Fruit fly (Drosophila melanogaster): ENCODE measurements around the gene arx.

Gene arx

dm6 chr3L:18869035-18869826 is 32.1 kb downstream of the arx start, which contains the start of gene Grx1:
TSS of gene Grx1 (plus strand) at chr3L:18869230.
- no peak for TF ChIP-seq Sin3A (optimal IDR thresholded peaks at IDR 0.05)
- TF ChIP-seq insv (optimal IDR thresholded peaks at IDR 0.05), result no peak
- no peak for TF ChIP-seq psq (optimal IDR thresholded peaks at IDR 0.05)
- no peak for TF ChIP-seq ttk (optimal IDR thresholded peaks at IDR 0.05)
- no peak for TF ChIP-seq Myc (optimal IDR thresholded peaks at IDR 0.05)
- TF ChIP-seq h (optimal IDR thresholded peaks at IDR 0.05), result no peak

- TF ChIP-seq Myc (optimal IDR thresholded peaks at IDR 0.05), result no peak
- no peak for TF ChIP-seq insv (optimal IDR thresholded peaks at IDR 0.05)
- no peak for TF ChIP-seq Sin3A (optimal IDR thresholded peaks at IDR 0.05)
- no peak for TF ChIP-seq psq (optimal IDR thresholded peaks at IDR 0.05)
Measured at dm6 chr3L:18867521-18867920, 33.8 kb downstream of the arx start, which contains the start of gene Dysb. TSS of gene Dysb (plus strand) at chr3L:18867771.

dm6 chr3L:18865447-18866367 is 35.6 kb downstream of the arx start, which contains the start of gene CG14074:
TSS of gene CG14074 (plus strand) at chr3L:18866225.
- no peak for TF ChIP-seq Sin3A (optimal IDR thresholded peaks at IDR 0.05)
- no peak for TF ChIP-seq insv (optimal IDR thresholded peaks at IDR 0.05)
- no peak for TF ChIP-seq Myc (optimal IDR thresholded peaks at IDR 0.05)
- TF ChIP-seq h (optimal IDR thresholded peaks at IDR 0.05), result no peak
- no peak for TF ChIP-seq ttk (optimal IDR thresholded peaks at IDR 0.05)
- TF ChIP-seq psq (optimal IDR thresholded peaks at IDR 0.05), result no peak

- no peak for TF ChIP-seq ttk (optimal IDR thresholded peaks at IDR 0.05)
- no peak for TF ChIP-seq Sin3A (optimal IDR thresholded peaks at IDR 0.05)
- TF ChIP-seq h (optimal IDR thresholded peaks at IDR 0.05), result no peak
- TF ChIP-seq psq (optimal IDR thresholded peaks at IDR 0.05), result no peak
- no peak for TF ChIP-seq insv (optimal IDR thresholded peaks at IDR 0.05)
- no peak for TF ChIP-seq Myc (optimal IDR thresholded peaks at IDR 0.05)
Measured at dm6 chr3L:18863327-18863726, 38.0 kb downstream of the arx start, which contains the start of gene CG6865. TSS of gene CG6865 (plus strand) at chr3L:18863647.

DNA sequence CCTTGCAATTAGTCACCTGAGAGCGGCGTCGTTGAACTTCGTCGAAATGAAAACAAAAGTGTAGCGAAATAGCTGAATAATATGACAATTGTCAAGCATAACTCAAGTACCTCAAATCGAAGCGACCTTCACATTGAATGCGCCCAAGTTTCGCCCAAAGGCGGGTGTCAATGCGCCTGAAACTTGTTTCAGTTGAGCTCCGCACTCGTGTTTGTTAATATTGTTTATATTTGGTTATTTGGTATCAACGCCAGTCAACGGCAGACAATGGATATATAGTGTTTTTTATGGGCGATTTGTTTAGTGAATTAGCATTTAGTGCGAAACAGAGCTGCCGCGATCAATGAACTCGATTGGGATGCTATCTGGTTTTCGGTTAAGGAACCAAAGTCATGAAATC is 39.5 kb downstream of the arx start:
- TF ChIP-seq Myc (optimal IDR thresholded peaks at IDR 0.05) (no peak), Sin3A (optimal IDR thresholded peaks at IDR 0.05) (no peak), ttk (optimal IDR thresholded peaks at IDR 0.05) (no peak), h (optimal IDR thresholded peaks at IDR 0.05) (no peak), insv (optimal IDR thresholded peaks at IDR 0.05) (no peak), psq (optimal IDR thresholded peaks at IDR 0.05) (no peak)

- TF ChIP-seq Sin3A (optimal IDR thresholded peaks at IDR 0.05), result no peak
- no peak for TF ChIP-seq psq (optimal IDR thresholded peaks at IDR 0.05)
- TF ChIP-seq insv (optimal IDR thresholded peaks at IDR 0.05), result no peak
- TF ChIP-seq Myc (optimal IDR thresholded peaks at IDR 0.05), result no peak
- TF ChIP-seq h (optimal IDR thresholded peaks at IDR 0.05), result no peak
- no peak for TF ChIP-seq ttk (optimal IDR thresholded peaks at IDR 0.05)
Measured at dm6 chr3L:18860467-18860866, 40.9 kb downstream of the arx start.

DNA sequence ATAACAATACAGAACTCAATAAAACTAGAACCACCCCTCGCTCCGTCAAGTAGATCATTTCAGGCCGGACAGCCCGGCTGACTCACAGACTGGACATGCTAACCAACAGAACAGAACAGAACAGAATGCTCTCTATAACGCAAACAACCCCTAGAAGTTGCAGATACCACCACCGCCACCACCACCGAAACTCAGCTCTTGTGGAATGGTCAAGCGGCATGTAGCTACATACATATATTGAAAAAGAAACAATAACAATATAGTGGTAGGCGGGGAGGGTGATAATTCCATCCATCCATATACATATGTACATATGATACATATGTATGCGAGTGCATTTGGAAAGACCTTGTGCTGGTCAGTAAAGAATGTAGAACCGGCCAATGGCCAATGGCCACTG is 46.9 kb downstream of the arx start:
- no peak for TF ChIP-seq Myc (optimal IDR thresholded peaks at IDR 0.05)
- no peak for TF ChIP-seq ttk (optimal IDR thresholded peaks at IDR 0.05)
- TF ChIP-seq insv (optimal IDR thresholded peaks at IDR 0.05), result no peak
- no peak for TF ChIP-seq psq (optimal IDR thresholded peaks at IDR 0.05)
- TF ChIP-seq h (optimal IDR thresholded peaks at IDR 0.05), result no peak
- no peak for TF ChIP-seq Sin3A (optimal IDR thresholded peaks at IDR 0.05)

dm6 chr3L:18853439-18853838 is 47.9 kb downstream of the arx start:
- no peak for TF ChIP-seq h (optimal IDR thresholded peaks at IDR 0.05)
- no peak for TF ChIP-seq ttk (optimal IDR thresholded peaks at IDR 0.05)
- no peak for TF ChIP-seq psq (optimal IDR thresholded peaks at IDR 0.05)
- TF ChIP-seq Sin3A (optimal IDR thresholded peaks at IDR 0.05), result no peak
- TF ChIP-seq Myc (optimal IDR thresholded peaks at IDR 0.05), result no peak
- no peak for TF ChIP-seq insv (optimal IDR thresholded peaks at IDR 0.05)

dm6 chr3L:18852223-18852622 is 49.1 kb downstream of the arx start:
- TF ChIP-seq insv (optimal IDR thresholded peaks at IDR 0.05), result no peak
- no peak for TF ChIP-seq h (optimal IDR thresholded peaks at IDR 0.05)
- TF ChIP-seq Myc (optimal IDR thresholded peaks at IDR 0.05), result no peak
- no peak for TF ChIP-seq psq (optimal IDR thresholded peaks at IDR 0.05)
- TF ChIP-seq ttk (optimal IDR thresholded peaks at IDR 0.05), result no peak
